Fruit fly (Drosophila melanogaster): ENCODE results near the gene CG9988.
A peak's percentile ranks its signal among the peaks of the same experiment; 100 is the strongest.

- peak; percentile 12 for TF ChIP-seq p53 (GFP tag; optimal IDR thresholded peaks at IDR 0.05)
- no peak for TF ChIP-seq CG8388 (GFP tag; optimal IDR thresholded peaks at IDR 0.05)
- no peak for TF ChIP-seq bab2 (GFP tag; optimal IDR thresholded peaks at IDR 0.05)
- TF ChIP-seq E2f2 (GFP tag; IDR thresholded peaks at IDR 0.05), result 0 out of 2 replicates have a peak, but pooled peaks have one; percentile 19
- no peak for TF ChIP-seq CG2202 (tag; optimal IDR thresholded peaks at IDR 0.05)
- no peak for TF ChIP-seq fd96Cb (tag; optimal IDR thresholded peaks at IDR 0.05)
- TF ChIP-seq CG16863 (GFP tag; optimal IDR thresholded peaks at IDR 0.05), result no peak
- TF ChIP-seq Poxn (GFP tag; IDR thresholded peaks at IDR 0.05), result no peak
- TF ChIP-seq ftz-f1 (GFP tag; optimal IDR thresholded peaks at IDR 0.05), result no peak
- peak; percentile 71; the same call in 2 of the 3 replicates for TF ChIP-seq CG7963 (GFP tag; IDR thresholded peaks at IDR 0.05; ENCODE audit: partially characterized antibody)
- peak; percentile 6 for TF ChIP-seq CG17802 (tag; optimal IDR thresholded peaks at IDR 0.05)
- TF ChIP-seq Dip2 (GFP tag; IDR thresholded peaks at IDR 0.05), result no peak
Measured at dm6 chr3R:28600144-28600792, 35.9 kb upstream of the CG9988 start.

All from whole organism, embryonic.